Worm (Caenorhabditis elegans): ENCODE measurements around the gene Y59A8B.24.

The Y59A8B.24 gene

DNA sequence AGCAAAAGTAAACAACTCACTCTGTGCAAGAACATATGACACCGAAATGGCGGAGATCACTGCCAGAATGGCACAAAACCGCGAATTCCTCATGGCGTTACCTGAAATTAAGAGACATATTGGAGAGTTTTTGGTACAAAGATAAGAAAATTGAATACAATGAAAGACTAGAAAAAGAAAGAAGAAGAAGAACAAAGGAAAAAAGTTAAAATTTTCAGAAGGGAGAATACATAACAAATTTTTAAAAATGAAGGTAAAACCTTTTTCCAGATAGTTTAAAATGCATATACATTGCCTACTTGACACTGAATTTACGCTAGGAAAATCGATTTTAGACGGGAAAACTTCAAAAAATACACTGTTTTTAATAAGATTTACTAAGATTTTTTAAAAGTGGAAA lies 49.5 kb downstream of the Y59A8B.24 start, which contains the start of gene lon-8:
Gene lon-8 (minus strand): TSS at position 101 of the 400 bp plus-strand sequence.
- TF ChIP-seq nhr-120 (GFP tag; IDR thresholded peaks at IDR 0.05) (no peak), dpl-1 (GFP tag; optimal IDR thresholded peaks at IDR 0.05) (no peak), ZK185.1 (tag; optimal IDR thresholded peaks at IDR 0.05; ENCODE audit: poor library complexity, severe bottlenecking) (no peak), ztf-6 (GFP tag; IDR thresholded peaks at IDR 0.05) (no peak), attf-5 (GFP tag; optimal IDR thresholded peaks at IDR 0.05) (no peak), madf-6 (GFP tag; IDR thresholded peaks at IDR 0.05) (no peak), Y95B8A.8 (GFP tag; IDR thresholded peaks at IDR 0.05) (no peak), F10E7.11 (tag; optimal IDR thresholded peaks at IDR 0.05) (no peak), rec-8 (tag; optimal IDR thresholded peaks at IDR 0.05) (no peak), unc-130 (GFP tag; optimal IDR thresholded peaks at IDR 0.05) (no peak), mes-4 (tag; optimal IDR thresholded peaks at IDR 0.05) (no peak), F22D6.2 (tag; optimal IDR thresholded peaks at IDR 0.05) (no peak), ceh-79 (tag; optimal IDR thresholded peaks at IDR 0.05) (no peak), lin-40 (tag; optimal IDR thresholded peaks at IDR 0.05) (no peak), snpc-1.3 (tag; optimal IDR thresholded peaks at IDR 0.05; ENCODE audit: insufficient read depth) (no peak)

Data from whole organism, young adult.